Worm (Caenorhabditis elegans): Measurements from ENCODE around the gene fbxb-10.

DNA sequence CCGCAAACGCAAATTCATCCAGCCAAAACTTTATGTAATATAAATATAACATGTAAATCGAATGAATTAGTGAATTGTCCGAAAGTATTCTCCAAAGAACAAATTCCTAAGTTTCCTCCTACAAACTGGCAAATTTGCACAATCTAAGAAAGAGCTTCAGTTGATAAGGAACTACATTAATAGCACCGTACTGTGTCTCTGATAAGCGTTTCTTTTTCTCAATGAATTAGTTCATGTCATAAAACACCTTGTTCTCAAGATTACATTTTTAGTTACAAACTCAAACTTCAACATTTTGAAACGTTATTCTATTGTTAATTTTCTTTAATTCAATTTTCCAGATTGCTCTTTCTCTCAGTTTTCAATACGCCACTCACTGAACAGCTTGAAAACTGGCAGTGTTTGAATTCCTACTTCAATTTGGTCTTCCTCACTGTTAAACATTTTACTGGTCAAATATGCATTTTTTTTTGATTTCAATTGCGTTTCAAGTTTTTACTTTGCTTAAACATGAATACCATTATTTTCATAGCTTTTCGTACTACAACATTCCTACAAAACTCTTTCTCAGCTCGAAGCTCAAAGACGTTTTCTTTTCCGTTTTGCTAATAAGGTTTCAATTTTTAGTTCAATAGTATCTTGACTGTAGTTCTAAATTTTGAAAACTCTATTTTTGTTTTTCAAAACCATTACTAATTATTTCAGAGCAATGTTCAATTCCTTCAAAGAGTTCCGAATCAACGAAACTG lies 47.7 kb upstream of the fbxb-10 start, which contains the start of gene math-15:
- TF ChIP-seq nhr-48 (tag; optimal IDR thresholded peaks at IDR 0.05) (no peak), skn-1 (tag; optimal IDR thresholded peaks at IDR 0.05) (no peak), unc-130 (GFP tag; optimal IDR thresholded peaks at IDR 0.05) (no peak), snpc-4 (tag; optimal IDR thresholded peaks at IDR 0.05) (no peak), hlh-30 (tag; optimal IDR thresholded peaks at IDR 0.05; ENCODE audit: insufficient read depth) (no peak), F37D6.2 (tag; optimal IDR thresholded peaks at IDR 0.05) (no peak), nhr-42 (GFP tag; IDR thresholded peaks at IDR 0.05) (no peak), fkh-10 (GFP tag; optimal IDR thresholded peaks at IDR 0.05) (no peak), lin-15B (tag; optimal IDR thresholded peaks at IDR 0.05) (no peak), daf-16 (GFP tag; optimal IDR thresholded peaks at IDR 0.05) (no peak), daf-16 (tag; optimal IDR thresholded peaks at IDR 0.05) (no peak), nhr-102 (tag; optimal IDR thresholded peaks at IDR 0.05) (no peak), lsy-2 (tag; optimal IDR thresholded peaks at IDR 0.05) (no peak)
